Fruit fly (Drosophila melanogaster): ENCODE measurements around the gene CG10347.

DNA sequence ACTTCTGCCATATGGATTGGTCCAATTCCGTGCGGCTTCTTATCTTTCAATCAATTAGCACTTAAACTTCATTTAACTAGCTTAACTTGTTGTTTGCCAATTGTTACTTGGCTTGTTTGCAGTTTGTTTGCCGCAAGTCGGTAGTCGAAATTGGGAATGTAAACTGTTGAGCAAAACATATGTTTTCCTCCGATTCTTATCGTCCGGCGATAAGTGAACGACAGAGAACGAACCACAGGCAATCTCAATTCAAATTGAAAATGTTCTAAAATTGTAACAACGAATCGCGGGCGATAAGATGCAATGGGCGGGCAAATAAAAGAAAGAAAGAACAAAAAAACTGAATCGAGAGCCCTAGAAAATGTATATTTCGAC lies 3.7 kb upstream of the CG10347 start:
- TF ChIP-seq psq (optimal IDR thresholded peaks at IDR 0.05) (no peak), EcR (GFP tag; optimal IDR thresholded peaks at IDR 0.05) (no peak), CG8478 (optimal IDR thresholded peaks at IDR 0.05) (no peak), pan (optimal IDR thresholded peaks at IDR 0.05) (no peak)
